Worm (Caenorhabditis elegans) whole organism, young adult: ENCODE measurements around the gene pah-1.

Experiments
- B0336.3 ChIP-seq: fragments of 200-800 bp; sonication (Bioruptor generic); IDR thresholded peaks from 2 replicates; pipeline ENCODE4 v1.3.6; 2022; ENCODE audit warnings: missing genetic modification characterization, missing compliant biosample characterization
- C17E4.6 ChIP-seq: fragments of 200-800 bp; sonication (Bioruptor generic); IDR thresholded peaks from 2 replicates; pipeline ENCODE4 v1.3.6; 2022; ENCODE audit warnings: missing genetic modification reagents, missing genetic modification characterization, missing compliant biosample characterization
- D2030.7 ChIP-seq: fragments of 200-800 bp; sonication (Bioruptor generic); IDR thresholded peaks from 2 replicates; pipeline ENCODE4 v1.3.6; 2022; ENCODE audit warnings: missing genetic modification reagents, missing genetic modification characterization, missing compliant biosample characterization
- F22D6.2 ChIP-seq: sonication (generic microtip); optimal IDR thresholded peaks from 2 replicates; lab custom pipeline; 2016; ENCODE audit warnings: mild to moderate bottlenecking, missing genetic modification characterization, missing compliant biosample characterization
- F33H1.4 ChIP-seq: fragments of 200-800 bp; sonication (Bioruptor generic); IDR thresholded peaks from 2 replicates; pipeline ENCODE4 v1.3.6; 2022; ENCODE audit warnings: missing genetic modification reagents, missing genetic modification characterization, missing compliant biosample characterization
- F37B4.10 ChIP-seq: fragments of 200-800 bp; sonication (Bioruptor generic); IDR thresholded peaks from 2 replicates; pipeline ENCODE4 v1.3.6; 2022; ENCODE audit warnings: missing genetic modification characterization, missing compliant biosample characterization
- F39B2.1 ChIP-seq: fragments of 200-800 bp; sonication (Bioruptor generic); IDR thresholded peaks from 2 replicates; pipeline ENCODE4 v1.3.6; 2022; ENCODE audit warnings: missing genetic modification reagents, missing genetic modification characterization, missing compliant biosample characterization
- F49E8.2 ChIP-seq: sonication (generic microtip); optimal IDR thresholded peaks from 3 replicates; lab custom pipeline; 2017; ENCODE audit warnings: missing genetic modification characterization, mild to moderate bottlenecking, missing compliant biosample characterization, antibody characterized with exemption, moderate library complexity; ENCODE audit not compliant: insufficient read depth
- F52B5.7 ChIP-seq: sonication (generic microtip); optimal IDR thresholded peaks from 2 replicates; lab custom pipeline; 2016; ENCODE audit warnings: mild to moderate bottlenecking, missing genetic modification characterization, missing compliant biosample characterization
- F55B11.4 ChIP-seq: sonication (generic microtip); optimal IDR thresholded peaks from 2 replicates; lab custom pipeline; 2016; ENCODE audit warnings: missing compliant biosample characterization, missing genetic modification characterization, borderline replicate concordance; ENCODE audit not compliant: insufficient read depth
- F57C9.4 ChIP-seq: sonication (generic microtip); optimal IDR thresholded peaks from 2 replicates; lab custom pipeline; 2017; ENCODE audit warnings: mild to moderate bottlenecking, missing genetic modification characterization, missing compliant biosample characterization
- K12H6.12 ChIP-seq: fragments of 200-800 bp; sonication (Bioruptor generic); optimal IDR thresholded peaks from 2 replicates; lab custom pipeline; 2018; ENCODE audit warnings: mild to moderate bottlenecking, missing genetic modification characterization, missing compliant biosample characterization
- Y56A3A.18 ChIP-seq: fragments of 200-800 bp; sonication (Bioruptor generic); IDR thresholded peaks from 2 replicates; pipeline ENCODE4 v1.3.6; 2022; ENCODE audit warnings: missing genetic modification reagents, missing genetic modification characterization, missing compliant biosample characterization
- Y67H2A.10 ChIP-seq: fragments of 200-800 bp; sonication (Bioruptor generic); conservative IDR thresholded peaks from 2 replicates; pipeline ENCODE4 v1.3.6; 2022; ENCODE audit warnings: missing genetic modification reagents, missing genetic modification characterization, missing compliant biosample characterization
- Y79H2A.3 ChIP-seq: fragments of 200-800 bp; sonication (Bioruptor generic); conservative IDR thresholded peaks from 2 replicates; pipeline ENCODE4 v1.3.6; 2022; ENCODE audit warnings: missing genetic modification reagents, missing genetic modification characterization, missing compliant biosample characterization
- Y95B8A.8 ChIP-seq: fragments of 200-800 bp; sonication (Bioruptor generic); IDR thresholded peaks from 2 replicates; pipeline ENCODE4 v1.3.6; 2022; ENCODE audit warnings: missing genetic modification reagents, missing genetic modification characterization, missing compliant biosample characterization
- ama-1 ChIP-seq, 3 experiments: fragments of 150-350 bp in 1 of 3; sonication (generic microtip) in 2 of 3; optimal IDR thresholded peaks; 2 replicates each; lab custom pipeline; 2014 to 2018; ENCODE audit warnings: missing biosample characterization in 2 of 3, missing genetic modification characterization in 2 of 3, missing genetic modification reagents in 2 of 3
- aptf-3 ChIP-seq: fragments of 200-800 bp; sonication (Bioruptor generic); IDR thresholded peaks from 2 replicates; pipeline ENCODE4 v1.3.6; 2022; ENCODE audit warnings: missing genetic modification characterization, missing compliant biosample characterization
- attf-3 ChIP-seq: fragments of 200-800 bp; sonication (Bioruptor generic); conservative IDR thresholded peaks from 2 replicates; pipeline ENCODE4 v1.3.6; 2022; ENCODE audit warnings: missing genetic modification reagents, missing genetic modification characterization, missing compliant biosample characterization
- attf-5 ChIP-seq: fragments of 200-800 bp; sonication (Bioruptor generic); optimal IDR thresholded peaks from 2 replicates; lab custom pipeline; 2018; ENCODE audit warnings: mild to moderate bottlenecking, missing genetic modification characterization, missing compliant biosample characterization
- bed-1 ChIP-seq: fragments of 200-800 bp; sonication (Bioruptor generic); IDR thresholded peaks from 2 replicates; pipeline ENCODE4 v1.3.6; 2022; ENCODE audit warnings: missing genetic modification reagents, missing genetic modification characterization, missing compliant biosample characterization
- ceh-27 ChIP-seq: fragments of 200-800 bp; sonication (Bioruptor generic); optimal IDR thresholded peaks from 2 replicates; lab custom pipeline; 2018; ENCODE audit warnings: mild to moderate bottlenecking, missing genetic modification characterization, moderate library complexity, missing compliant biosample characterization
- ceh-40 ChIP-seq: fragments of 200-800 bp; sonication (Bioruptor generic); IDR thresholded peaks from 2 replicates; pipeline ENCODE4 v1.3.6; 2022; ENCODE audit warnings: missing genetic modification characterization, missing compliant biosample characterization
- dox-1 ChIP-seq: fragments of 200-800 bp; sonication (Bioruptor generic); IDR thresholded peaks from 2 replicates; pipeline ENCODE4 v1.3.6; 2022; ENCODE audit warnings: missing genetic modification reagents, missing genetic modification characterization, missing compliant biosample characterization
- dpl-1 ChIP-seq: fragments of 150-350 bp; optimal IDR thresholded peaks from 2 replicates; lab custom pipeline; 2014; ENCODE audit warnings: missing biosample characterization, missing genetic modification reagents, missing genetic modification characterization
- egl-18 ChIP-seq: fragments of 200-800 bp; sonication (Bioruptor generic); IDR thresholded peaks from 2 replicates; pipeline ENCODE4 v1.3.6; 2022; ENCODE audit warnings: missing genetic modification reagents, missing genetic modification characterization, missing compliant biosample characterization
- ekl-4 ChIP-seq: fragments of 200-800 bp; sonication (Bioruptor generic); IDR thresholded peaks from 2 replicates; pipeline ENCODE4 v1.3.6; 2022; ENCODE audit warnings: missing genetic modification reagents, missing genetic modification characterization, missing compliant biosample characterization
- him-1 ChIP-seq: sonication (generic microtip); optimal IDR thresholded peaks from 2 replicates; lab custom pipeline; 2016; ENCODE audit warnings: missing genotype, missing genetic modification reagents, missing genetic modification characterization, missing compliant biosample characterization
- hlh-26 ChIP-seq: fragments of 200-800 bp; sonication (Bioruptor generic); conservative IDR thresholded peaks from 2 replicates; pipeline ENCODE4 v1.3.6; 2022; ENCODE audit warnings: missing genetic modification reagents, missing genetic modification characterization, missing compliant biosample characterization
- hrde-1 ChIP-seq: sonication (generic microtip); optimal IDR thresholded peaks from 2 replicates; lab custom pipeline; 2016; ENCODE audit warnings: missing genetic modification characterization, mild to moderate bottlenecking, missing compliant biosample characterization, moderate library complexity, missing genotype, missing genetic modification reagents, borderline replicate concordance
- lag-1 ChIP-seq: fragments of 200-800 bp; sonication (Bioruptor generic); IDR thresholded peaks from 2 replicates; pipeline ENCODE4 v1.3.6; 2022; ENCODE audit warnings: missing genetic modification reagents, missing genetic modification characterization, missing compliant biosample characterization
- let-526 ChIP-seq: fragments of 200-800 bp; sonication (Bioruptor generic); IDR thresholded peaks from 2 replicates; pipeline ENCODE4 v1.3.6; 2022; ENCODE audit warnings: missing genetic modification reagents, missing genetic modification characterization, missing compliant biosample characterization
- lin-35 ChIP-seq, 3 experiments: fragments of 150-350 bp in 2 of 3; sonication (generic microtip) in 1 of 3; optimal IDR thresholded peaks; 2 replicates each; lab custom pipeline; 2014 to 2018; ENCODE audit warnings: missing biosample characterization in 3 of 3, missing genetic modification characterization in 3 of 3, missing genetic modification reagents in 3 of 3
- lsl-1 ChIP-seq: fragments of 200-800 bp; sonication (Bioruptor generic); optimal IDR thresholded peaks from 2 replicates; lab custom pipeline; 2018; ENCODE audit warnings: mild to moderate bottlenecking, missing genetic modification characterization, moderate library complexity, missing compliant biosample characterization
- lsy-27 ChIP-seq: sonication (generic microtip); optimal IDR thresholded peaks from 2 replicates; lab custom pipeline; 2017; ENCODE audit warnings: missing genetic modification characterization, mild to moderate bottlenecking, missing compliant biosample characterization, antibody characterized with exemption, missing genotype, borderline replicate concordance; ENCODE audit not compliant: insufficient read depth
- mel-28 ChIP-seq: sonication (generic microtip); optimal IDR thresholded peaks from 2 replicates; lab custom pipeline; 2016; ENCODE audit warnings: borderline replicate concordance, mild to moderate bottlenecking, missing genetic modification characterization, missing compliant biosample characterization
- nhr-80 ChIP-seq: sonication (generic microtip); optimal IDR thresholded peaks from 2 replicates; lab custom pipeline; 2016; ENCODE audit warnings: missing genetic modification characterization, missing compliant biosample characterization
- sdz-38 ChIP-seq: sonication (generic microtip); optimal IDR thresholded peaks from 2 replicates; lab custom pipeline; 2016; ENCODE audit warnings: missing genotype, missing genetic modification characterization, missing compliant biosample characterization
- tbp1 ChIP-seq: fragments of 200-800 bp; sonication (Bioruptor generic); optimal IDR thresholded peaks from 2 replicates; lab custom pipeline; 2018; ENCODE audit warnings: mild to moderate bottlenecking, missing genetic modification characterization, missing compliant biosample characterization
- tbx-9 ChIP-seq: sonication (generic microtip); optimal IDR thresholded peaks from 2 replicates; lab custom pipeline; 2016; ENCODE audit warnings: borderline replicate concordance, missing genetic modification characterization, inconsistent platforms, missing compliant biosample characterization
- unc-62 ChIP-seq: fragments of 150-350 bp; optimal IDR thresholded peaks from 2 replicates; lab custom pipeline; 2014; ENCODE audit warnings: missing biosample characterization, missing genetic modification reagents, missing genetic modification characterization
- ztf-3 ChIP-seq: fragments of 200-800 bp; sonication (Bioruptor generic); optimal IDR thresholded peaks from 2 replicates; lab custom pipeline; 2018; ENCODE audit warnings: mild to moderate bottlenecking, missing genetic modification characterization, missing compliant biosample characterization

Gene pah-1

DNA sequence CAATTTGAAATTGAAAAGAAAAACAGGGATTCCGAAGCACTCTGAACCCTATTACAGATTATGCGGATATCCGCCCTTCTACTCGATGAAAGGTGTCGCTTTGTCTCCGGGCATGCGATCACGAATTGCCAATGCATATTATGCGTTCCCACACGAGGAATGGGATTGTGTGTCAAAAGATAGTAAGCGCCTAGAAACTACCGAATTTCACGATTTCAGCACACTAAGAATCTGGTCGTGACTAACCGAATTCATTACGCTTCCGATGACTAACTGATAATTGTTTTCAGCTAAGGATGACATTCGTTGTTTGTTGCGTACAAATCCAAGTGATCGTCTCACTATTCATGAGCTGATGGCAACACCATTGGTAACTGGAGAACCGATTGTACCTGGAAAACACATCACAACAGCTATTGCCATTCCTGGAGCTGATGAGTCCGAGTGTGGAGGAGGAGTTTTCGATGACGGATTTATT lies 20.5 kb downstream of the pah-1 start (continued):
- TF ChIP-seq Y95B8A.8 (GFP tag; lab: Robert Waterston, UW), result peak; percentile 59; the same call in 1 of the 2 replicates
- no peak for TF ChIP-seq F22D6.2 (tag; lab: Kevin White, UChicago)
- TF ChIP-seq Y67H2A.10 (GFP tag; lab: Robert Waterston, UW), result no peak
- no peak for TF ChIP-seq D2030.7 (GFP tag; lab: Robert Waterston, UW)
- no peak; the same call in 1 of the 2 replicates for TF ChIP-seq ekl-4 (GFP tag; lab: Robert Waterston, UW)
- TF ChIP-seq let-526 (GFP tag; lab: Robert Waterston, UW), result peak; percentile 44; the same call in 1 of the 2 replicates
- TF ChIP-seq ztf-3 (GFP tag; lab: Kevin White, UChicago), result no peak
- peak; percentile 52; the same call in 1 of the 2 replicates for TF ChIP-seq dox-1
- no peak for TF ChIP-seq F55B11.4 (tag; lab: Kevin White, UChicago)
- TF ChIP-seq ceh-27, result no peak
- no peak for TF ChIP-seq Y56A3A.18
- no peak for TF ChIP-seq lsy-27 (tag; lab: Kevin White, UChicago)
- TF ChIP-seq F39B2.1 (GFP tag; lab: Robert Waterston, UW), result no peak
- TF ChIP-seq K12H6.12 (tag; lab: Kevin White, UChicago), result no peak
- TF ChIP-seq him-1, result no peak
- no peak for TF ChIP-seq C17E4.6 (GFP tag; lab: Robert Waterston, UW)
- no peak for TF ChIP-seq nhr-80 (tag; lab: Kevin White, UChicago)
- peak; percentile 23 for TF ChIP-seq ama-1 (optimal IDR thresholded peaks at IDR 0.05; lab: Kevin White, UChicago)
- TF ChIP-seq ama-1 (GFP tag; optimal IDR thresholded peaks at IDR 0.05; lab: Kevin White, UChicago), result no peak
- TF ChIP-seq lsl-1 (GFP tag; lab: Kevin White, UChicago), result no peak
- TF ChIP-seq bed-1 (GFP tag; lab: Robert Waterston, UW), result no peak
- peak; percentile 24 for TF ChIP-seq F52B5.7 (tag; lab: Kevin White, UChicago)
- no peak for TF ChIP-seq hrde-1 (tag; lab: Kevin White, UChicago)
- no peak for TF ChIP-seq mel-28 (tag; lab: Kevin White, UChicago)
- peak; percentile 29 for TF ChIP-seq F57C9.4
- TF ChIP-seq aptf-3 (GFP tag; lab: Robert Waterston, UW), result no peak
- no peak for TF ChIP-seq F33H1.4
- no peak for TF ChIP-seq unc-62
- no peak for TF ChIP-seq lag-1
- 0 out of 2 replicates have a peak, but pooled peaks have one; percentile 6 for TF ChIP-seq Y79H2A.3 (GFP tag; lab: Robert Waterston, UW)
- no peak for TF ChIP-seq lin-35 (GFP tag; optimal IDR thresholded peaks at IDR 0.05; lab: Kevin White, UChicago)
- no peak for TF ChIP-seq F49E8.2 (tag; lab: Kevin White, UChicago)
- TF ChIP-seq sdz-38 (tag; lab: Kevin White, UChicago), result no peak
- no peak for TF ChIP-seq hlh-26 (GFP tag; lab: Robert Waterston, UW)
- no peak for TF ChIP-seq attf-3 (GFP tag; lab: Robert Waterston, UW)
- TF ChIP-seq B0336.3 (GFP tag; lab: Robert Waterston, UW), result peak; percentile 70
- TF ChIP-seq ceh-40 (GFP tag; lab: Robert Waterston, UW), result no peak
- 0 out of 2 replicates have a peak, but pooled peaks have one; percentile 48 for TF ChIP-seq F37B4.10 (GFP tag; lab: Robert Waterston, UW)
- peak; percentile 29 for TF ChIP-seq attf-5 (GFP tag; lab: Kevin White, UChicago)
- no peak for TF ChIP-seq dpl-1 (GFP tag; lab: Kevin White, UChicago)
- TF ChIP-seq egl-18 (GFP tag; lab: Robert Waterston, UW), result no peak
- no peak for TF ChIP-seq tbx-9
- TF ChIP-seq tbp1 (GFP tag; lab: Kevin White, UChicago), result no peak
